Worm (Caenorhabditis elegans): ENCODE results near the gene R09D1.14.

DNA sequence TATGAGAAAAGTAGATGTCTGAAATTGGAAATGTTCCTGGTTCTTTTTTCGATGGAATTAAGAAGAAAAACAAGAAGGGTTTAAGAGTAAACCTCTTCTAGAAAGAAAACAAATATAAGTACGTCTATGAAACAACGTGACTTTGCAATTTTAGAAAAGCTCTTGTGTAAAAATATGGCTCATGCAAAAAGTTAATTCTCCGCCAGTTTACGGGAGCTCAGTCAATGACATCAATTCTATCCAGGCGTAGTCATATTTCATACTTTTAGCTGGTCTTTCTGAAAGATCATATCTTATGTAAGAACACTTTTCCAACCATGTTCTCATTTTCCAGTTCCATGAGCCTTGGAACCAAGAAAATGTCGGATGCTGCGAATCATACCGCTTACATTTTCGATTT, 30.6 kb upstream of the R09D1.14 start:
- no peak for TF ChIP-seq T22C8.4 (GFP tag; IDR thresholded peaks at IDR 0.05)
- no peak for TF ChIP-seq klf-2 (GFP tag; conservative IDR thresholded peaks at IDR 0.05)
- TF ChIP-seq flt-1 (GFP tag; IDR thresholded peaks at IDR 0.05), result no peak
